Fruit fly (Drosophila melanogaster) whole organism, embryonic: ENCODE measurements around the gene CG9673.
A peak's percentile ranks its signal among the peaks of the same experiment; 100 is the strongest.

Experiments
- Ada2b ChIP-seq: fragments of 200-800 bp; sonication (Bioruptor generic); IDR thresholded peaks from 2 replicates; pipeline ENCODE4 v1.3.6; 2022; ENCODE audit warnings: missing biosample characterization, missing genetic modification characterization
- Adf1 ChIP-seq: fragments of 200-800 bp; sonication (Bioruptor generic); IDR thresholded peaks from 2 replicates; pipeline ENCODE4 v1.3.6; 2022; ENCODE audit warnings: missing biosample characterization, missing genetic modification characterization
- Atf-2 ChIP-seq: fragments of 200-800 bp; sonication (Bioruptor generic); optimal IDR thresholded peaks from 2 replicates; lab custom pipeline; 2016; ENCODE audit warnings: missing biosample characterization, missing genetic modification characterization
- CG12391 ChIP-seq: fragments of 200-800 bp; sonication (Bioruptor generic); optimal IDR thresholded peaks from 3 replicates; lab custom pipeline; 2018; ENCODE audit warnings: missing biosample characterization, mild to moderate bottlenecking, missing genetic modification characterization, moderate library complexity
- CG14441 ChIP-seq: fragments of 200-800 bp; sonication (Bioruptor generic); IDR thresholded peaks from 2 replicates; pipeline ENCODE4 v1.3.6; 2022; ENCODE audit warnings: missing biosample characterization, missing genetic modification characterization
- CG17385 ChIP-seq: fragments of 200-800 bp; sonication (Bioruptor generic); optimal IDR thresholded peaks from 3 replicates; lab custom pipeline; 2018; ENCODE audit warnings: missing biosample characterization, mild to moderate bottlenecking, missing genetic modification characterization
- CG2712 ChIP-seq: fragments of 200-800 bp; optimal IDR thresholded peaks from 3 replicates; lab custom pipeline; 2019; ENCODE audit warnings: missing biosample characterization, mild to moderate bottlenecking, missing genetic modification characterization, moderate library complexity
- CG30431 ChIP-seq: fragments of 200-800 bp; sonication (Bioruptor generic); optimal IDR thresholded peaks from 2 replicates; lab custom pipeline; 2017; ENCODE audit warnings: missing biosample characterization, missing genetic modification characterization
- CG3065 ChIP-seq: fragments of 200-800 bp; sonication (Bioruptor generic); optimal IDR thresholded peaks from 2 replicates; lab custom pipeline; 2016; ENCODE audit warnings: missing biosample characterization, missing genetic modification characterization
- CG33557 ChIP-seq: fragments of 200-800 bp; sonication (Bioruptor generic); optimal IDR thresholded peaks from 2 replicates; lab custom pipeline; 2019; ENCODE audit warnings: missing biosample characterization, mild to moderate bottlenecking, missing genetic modification characterization, moderate library complexity
- CG34422 ChIP-seq: fragments of 200-800 bp; sonication (Bioruptor generic); IDR thresholded peaks from 3 replicates; pipeline ENCODE4 v1.3.6; 2022; ENCODE audit warnings: missing biosample characterization, missing genetic modification characterization
- CG4328 ChIP-seq: fragments of 200-800 bp; sonication (Bioruptor generic); optimal IDR thresholded peaks from 3 replicates; lab custom pipeline; 2017; ENCODE audit warnings: missing biosample characterization, missing genetic modification reagents, missing genetic modification characterization
- CG7556 ChIP-seq: fragments of 200-800 bp; sonication (Bioruptor generic); optimal IDR thresholded peaks from 2 replicates; lab custom pipeline; 2017; ENCODE audit warnings: missing biosample characterization, mild to moderate bottlenecking, missing genetic modification characterization
- CG8924 ChIP-seq: fragments of 200-800 bp; optimal IDR thresholded peaks from 3 replicates; lab custom pipeline; 2019; ENCODE audit warnings: missing biosample characterization, mild to moderate bottlenecking, missing genetic modification characterization, moderate library complexity
- CG9437 ChIP-seq: fragments of 200-800 bp; sonication (Bioruptor generic); optimal IDR thresholded peaks from 2 replicates; lab custom pipeline; 2018; ENCODE audit warnings: missing biosample characterization, mild to moderate bottlenecking, missing genetic modification characterization
- CG9797 ChIP-seq: fragments of 200-800 bp; sonication (Bioruptor generic); optimal IDR thresholded peaks from 3 replicates; lab custom pipeline; 2018; ENCODE audit warnings: missing biosample characterization, mild to moderate bottlenecking, missing genetic modification characterization
- Doc3 ChIP-seq: fragments of 200-800 bp; sonication (Bioruptor generic); IDR thresholded peaks from 3 replicates; pipeline ENCODE4 v1.3.6; 2022; ENCODE audit warnings: missing biosample characterization, missing genetic modification characterization; ENCODE audit not compliant: partially characterized antibody
- Dp ChIP-seq: fragments of 200-800 bp; sonication (Bioruptor generic); optimal IDR thresholded peaks from 2 replicates; lab custom pipeline; 2018; ENCODE audit warnings: missing biosample characterization, mild to moderate bottlenecking, missing genetic modification characterization, moderate library complexity
- E2f2 ChIP-seq: fragments of 200-800 bp; sonication (Bioruptor generic); IDR thresholded peaks from 2 replicates; pipeline ENCODE4 v1.3.6; 2022; ENCODE audit warnings: missing biosample characterization, missing genetic modification characterization
- Fer3 ChIP-seq: fragments of 200-800 bp; sonication (Bioruptor generic); optimal IDR thresholded peaks from 2 replicates; lab custom pipeline; 2018; ENCODE audit warnings: missing biosample characterization, mild to moderate bottlenecking, missing genetic modification characterization, moderate library complexity
- Hr3 ChIP-seq: fragments of 200-800 bp; sonication (Bioruptor generic); optimal IDR thresholded peaks from 3 replicates; lab custom pipeline; 2016; ENCODE audit warnings: missing biosample characterization, missing genetic modification characterization
- Med ChIP-seq: fragments of 200-800 bp; sonication (Bioruptor generic); peaks from one replicate; lab custom pipeline; 2016; ENCODE audit warnings: missing biosample characterization, missing genetic modification characterization, mild to moderate bottlenecking, inconsistent platforms, moderate library complexity
- Mes4 ChIP-seq: fragments of 200-800 bp; sonication (Bioruptor generic); optimal IDR thresholded peaks from 2 replicates; lab custom pipeline; 2016; ENCODE audit warnings: missing biosample characterization, missing genetic modification characterization
- Myb ChIP-seq: fragments of 200-800 bp; sonication (Bioruptor generic); optimal IDR thresholded peaks from 2 replicates; lab custom pipeline; 2016; ENCODE audit warnings: missing biosample characterization, missing genetic modification characterization
- Oli ChIP-seq: fragments of 200-800 bp; sonication (Bioruptor generic); optimal IDR thresholded peaks from 2 replicates; lab custom pipeline; 2018; ENCODE audit warnings: missing biosample characterization, mild to moderate bottlenecking, missing genetic modification characterization, moderate library complexity
- Rfx ChIP-seq: fragments of 200-800 bp; sonication (Bioruptor generic); IDR thresholded peaks from 2 replicates; pipeline ENCODE4 v1.3.6; 2022; ENCODE audit warnings: missing biosample characterization, missing genetic modification characterization
- Ssrp ChIP-seq: fragments of 200-800 bp; sonication (Bioruptor generic); optimal IDR thresholded peaks from 2 replicates; lab custom pipeline; 2018; ENCODE audit warnings: missing biosample characterization, mild to moderate bottlenecking, missing genetic modification characterization, moderate library complexity
- Stat92E ChIP-seq, 3 experiments: fragments of >200 bp in 2 of 3; fragments of 200-800 bp in 1 of 3; sonication (Bioruptor generic) in 1 of 3; optimal IDR thresholded peaks; 2 replicates each; lab custom pipeline; 2017 to 2019; ENCODE audit warnings: missing biosample characterization in 3 of 3, missing genetic modification characterization in 3 of 3, mild to moderate bottlenecking in 1 of 3, moderate library complexity in 1 of 3
- crp ChIP-seq, 2 experiments: fragments of 200-800 bp; sonication (Bioruptor generic); optimal IDR thresholded peaks; 2 replicates in 1 of 2; 3 replicates in 1 of 2; lab custom pipeline; 2017; ENCODE audit warnings: missing biosample characterization in 2 of 2, missing genetic modification characterization in 2 of 2, mild to moderate bottlenecking in 1 of 2, moderate library complexity in 1 of 2
- dmrt99B ChIP-seq: fragments of 200-800 bp; sonication (Bioruptor generic); optimal IDR thresholded peaks from 2 replicates; lab custom pipeline; 2018; ENCODE audit warnings: missing biosample characterization, mild to moderate bottlenecking, missing genetic modification characterization, moderate library complexity
- exex ChIP-seq: fragments of 200-800 bp; sonication (Bioruptor generic); optimal IDR thresholded peaks from 4 replicates; lab custom pipeline; 2018; ENCODE audit warnings: missing biosample characterization, mild to moderate bottlenecking, missing genetic modification characterization, moderate library complexity
- fd96Cb ChIP-seq: fragments of 200-800 bp; sonication (Bioruptor generic); optimal IDR thresholded peaks from 2 replicates; lab custom pipeline; 2018; ENCODE audit warnings: missing biosample characterization, mild to moderate bottlenecking, missing genetic modification characterization, moderate library complexity
- inv ChIP-seq: fragments of 200-800 bp; sonication (Bioruptor generic); IDR thresholded peaks from 2 replicates; pipeline ENCODE4 v1.3.6; 2022; ENCODE audit warnings: missing biosample characterization, missing genetic modification characterization; ENCODE audit not compliant: partially characterized antibody
- kah ChIP-seq: fragments of 200-800 bp; sonication (Bioruptor generic); optimal IDR thresholded peaks from 2 replicates; lab custom pipeline; 2018; ENCODE audit warnings: missing biosample characterization, mild to moderate bottlenecking, missing genetic modification characterization
- maf-S ChIP-seq: fragments of 200-800 bp; sonication (Bioruptor generic); optimal IDR thresholded peaks from 2 replicates; lab custom pipeline; 2016; ENCODE audit warnings: missing biosample characterization, missing genetic modification characterization
- prd ChIP-seq, 3 experiments: fragments of >200 bp in 2 of 3; fragments of 200-800 bp in 1 of 3; sonication (Bioruptor generic) in 1 of 3; optimal IDR thresholded peaks in 2 of 3; IDR thresholded peaks in 1 of 3; 2 replicates in 2 of 3; 3 replicates in 1 of 3; pipeline versions ENCODE4 v1.3.6 to Lab custom; 2017 to 2022; ENCODE audit warnings: missing biosample characterization in 1 of 3, missing genetic modification characterization in 1 of 3
- psq ChIP-seq: fragments of 200-800 bp; sonication (Bioruptor generic); optimal IDR thresholded peaks from 2 replicates; lab custom pipeline; 2017; ENCODE audit warnings: missing biosample characterization, missing genetic modification characterization
- salm ChIP-seq: fragments of 200-800 bp; sonication (Bioruptor generic); optimal IDR thresholded peaks from 2 replicates; lab custom pipeline; 2018; ENCODE audit warnings: missing biosample characterization, mild to moderate bottlenecking, missing genetic modification characterization
- slbo ChIP-seq: fragments of 200-800 bp; sonication (Bioruptor generic); IDR thresholded peaks from 2 replicates; pipeline ENCODE4 v1.3.6; 2022; ENCODE audit warnings: missing biosample characterization, missing genetic modification characterization
- sug ChIP-seq: fragments of 200-800 bp; optimal IDR thresholded peaks from 2 replicates; lab custom pipeline; 2019; ENCODE audit warnings: missing biosample characterization, mild to moderate bottlenecking, missing genetic modification characterization, moderate library complexity
- tap ChIP-seq: fragments of 200-800 bp; optimal IDR thresholded peaks from 3 replicates; lab custom pipeline; 2019; ENCODE audit warnings: missing biosample characterization, mild to moderate bottlenecking, missing genetic modification characterization, moderate library complexity
- twi ChIP-seq: fragments of 200-800 bp; optimal IDR thresholded peaks from 2 replicates; lab custom pipeline; 2019; ENCODE audit warnings: missing biosample characterization, mild to moderate bottlenecking, missing genetic modification characterization, moderate library complexity
- usp ChIP-seq: fragments of >200 bp; optimal IDR thresholded peaks from 2 replicates; lab custom pipeline; 2017; ENCODE audit warnings: missing biosample characterization, missing genetic modification characterization
- zen ChIP-seq: fragments of 200-800 bp; sonication (Bioruptor generic); optimal IDR thresholded peaks from 3 replicates; lab custom pipeline; 2018; ENCODE audit warnings: missing biosample characterization, mild to moderate bottlenecking, missing genetic modification characterization, moderate library complexity

CG9673 gene

DNA sequence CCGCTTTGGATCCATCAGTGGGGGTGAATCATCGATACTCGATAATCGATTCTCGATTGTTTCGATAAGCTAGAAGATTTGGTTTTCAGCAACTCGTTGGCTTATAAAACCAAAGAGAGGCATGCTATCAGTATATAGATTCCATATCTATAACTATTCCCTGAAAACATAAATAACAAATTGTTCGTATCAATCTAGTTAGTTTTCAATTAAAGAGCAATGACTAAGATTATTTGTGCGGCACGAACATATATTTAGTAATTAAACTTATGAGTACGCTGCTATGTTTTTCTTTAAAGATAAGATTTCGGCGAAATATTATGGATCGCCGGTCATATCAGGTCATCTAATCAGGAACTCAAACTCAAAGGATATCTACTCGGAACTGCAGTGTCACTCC is 29.1 kb downstream of the CG9673 start:
- TF ChIP-seq fd96Cb (tag; lab: Kevin White, UChicago): no peak
- TF ChIP-seq exex (tag; lab: Kevin White, UChicago): peak; percentile 98

DNA sequence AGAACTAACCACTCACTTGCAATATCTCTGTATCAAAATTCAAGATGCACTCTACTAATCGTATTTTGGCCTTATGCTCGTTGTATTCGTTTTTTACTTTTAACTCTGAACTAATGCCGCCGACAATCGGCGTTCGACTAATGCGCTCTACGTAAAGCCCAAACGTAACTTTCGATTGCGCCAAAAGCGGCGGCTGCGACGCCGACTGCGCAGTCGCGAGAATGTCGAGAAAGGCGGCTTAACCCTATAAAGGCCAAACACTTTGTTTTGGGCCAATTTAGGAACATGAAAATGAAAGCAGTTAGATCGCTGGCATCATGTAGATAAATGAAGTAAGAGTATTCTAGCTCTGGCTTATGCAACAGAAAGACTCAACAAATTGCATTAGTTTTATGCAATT is 30.8 kb downstream of the CG9673 start:
- TF ChIP-seq maf-S (GFP tag; lab: Kevin White, UChicago) (no peak), CG9437 (GFP tag; lab: Kevin White, UChicago) (peak; percentile 62), Adf1 (GFP tag; lab: Robert Waterston, UW) (peak; percentile 58; the same call in 1 of the 2 replicates)

- no peak for TF ChIP-seq CG30431 (GFP tag; lab: Kevin White, UChicago)
- peak; percentile 30 for TF ChIP-seq dmrt99B (tag; lab: Kevin White, UChicago)
- no peak for TF ChIP-seq inv (GFP tag; lab: Robert Waterston, UW)
- TF ChIP-seq CG3065 (GFP tag; lab: Kevin White, UChicago): no peak
- no peak for TF ChIP-seq Dp
- peak; percentile 21 for TF ChIP-seq CG17385
- TF ChIP-seq Hr3: no peak
- TF ChIP-seq psq (GFP tag; lab: Kevin White, UChicago): no peak
- TF ChIP-seq Stat92E (GFP tag; optimal IDR thresholded peaks at IDR 0.05; lab: Kevin White, UChicago): no peak
- TF ChIP-seq usp: no peak
- TF ChIP-seq Atf-2: no peak
- TF ChIP-seq Rfx: peak; percentile 54; the same call in 1 of the 2 replicates
- TF ChIP-seq prd (optimal IDR thresholded peaks at IDR 0.05; lab: Kevin White, UChicago): no peak
- 0 out of 3 replicates have a peak, but pooled peaks have one; percentile 16 for TF ChIP-seq prd (GFP tag; IDR thresholded peaks at IDR 0.05; lab: Robert Waterston, UW)
- peak; percentile 54; the same call in 1 of the 2 replicates for TF ChIP-seq slbo
- TF ChIP-seq CG14441 (GFP tag; lab: Robert Waterston, UW): peak; percentile 50
- no peak for TF ChIP-seq Doc3 (GFP tag; lab: Robert Waterston, UW)
- peak; percentile 97 for TF ChIP-seq Adf1 (GFP tag; lab: Robert Waterston, UW)
- TF ChIP-seq zen (tag; lab: Kevin White, UChicago): no peak
- TF ChIP-seq E2f2 (GFP tag; lab: Robert Waterston, UW): no peak
- TF ChIP-seq sug: peak; percentile 38
- no peak for TF ChIP-seq kah (GFP tag; lab: Kevin White, UChicago)
- no peak for TF ChIP-seq Myb (GFP tag; lab: Kevin White, UChicago)
- 0 out of 2 replicates have a peak, but pooled peaks have one; percentile 25 for TF ChIP-seq Ada2b (GFP tag; lab: Robert Waterston, UW)
- TF ChIP-seq CG4328 (GFP tag; lab: Kevin White, UChicago): no peak
- TF ChIP-seq Fer3 (tag; lab: Kevin White, UChicago): peak; percentile 28
- peak; percentile 5 for TF ChIP-seq CG8924 (tag; lab: Kevin White, UChicago)
- peak; percentile 87 for TF ChIP-seq Med (GFP tag; lab: Kevin White, UChicago)
- peak; percentile 20 for TF ChIP-seq CG12391
- TF ChIP-seq CG33557 (GFP tag; lab: Kevin White, UChicago): no peak
- peak; percentile 20 for TF ChIP-seq CG7556 (GFP tag; lab: Kevin White, UChicago)
- peak; percentile 17 for TF ChIP-seq Ssrp (tag; lab: Kevin White, UChicago)
- no peak for TF ChIP-seq salm (tag; lab: Kevin White, UChicago)
- TF ChIP-seq Oli (tag; lab: Kevin White, UChicago): peak; percentile 33
- TF ChIP-seq CG2712: peak; percentile 3
- TF ChIP-seq twi (tag; lab: Kevin White, UChicago): no peak
- no peak for TF ChIP-seq crp (GFP tag; optimal IDR thresholded peaks at IDR 0.05; lab: Kevin White, UChicago)
- no peak for TF ChIP-seq Mes4 (GFP tag; lab: Kevin White, UChicago)
- TF ChIP-seq CG9797 (GFP tag; lab: Kevin White, UChicago): no peak
- TF ChIP-seq tap (tag; lab: Kevin White, UChicago): no peak
- no peak for TF ChIP-seq CG34422 (GFP tag; lab: Robert Waterston, UW)
These were observed 32.8 kb downstream of the CG9673 start for dm6 chrX:16670691-16671481.
